Fruit fly (Drosophila melanogaster) whole organism: ENCODE data around the gene CG32374.
"Not testable (repeated sequence)": the region's sequence is repeated elsewhere in the genome, so short reads cannot be mapped to it uniquely, and the experiment has no call there.

Experiments used
- CG8478 ChIP-seq: fragments of >200 bp; optimal IDR thresholded peaks from 2 replicates; lab custom pipeline; 2018; ENCODE audit warnings: inconsistent platforms
- Dll ChIP-seq: fragments of >200 bp; optimal IDR thresholded peaks from 2 replicates; lab custom pipeline; 2017
- EcR ChIP-seq, 2 experiments: fragments of >200 bp; optimal IDR thresholded peaks; 2 replicates each; lab custom pipeline; 2017; ENCODE audit warnings: missing biosample characterization in 2 of 2, missing genetic modification characterization in 2 of 2, missing genetic modification reagents in 2 of 2
- pan ChIP-seq: fragments of >200 bp; optimal IDR thresholded peaks from 2 replicates; lab custom pipeline; 2017
- psq ChIP-seq: fragments of >200 bp; optimal IDR thresholded peaks from 2 replicates; lab custom pipeline; 2017
- usp ChIP-seq: fragments of >200 bp; optimal IDR thresholded peaks from 2 replicates; lab custom pipeline; 2017; ENCODE audit warnings: missing biosample characterization, missing genetic modification characterization, mixed read lengths

CG32374 gene

DNA sequence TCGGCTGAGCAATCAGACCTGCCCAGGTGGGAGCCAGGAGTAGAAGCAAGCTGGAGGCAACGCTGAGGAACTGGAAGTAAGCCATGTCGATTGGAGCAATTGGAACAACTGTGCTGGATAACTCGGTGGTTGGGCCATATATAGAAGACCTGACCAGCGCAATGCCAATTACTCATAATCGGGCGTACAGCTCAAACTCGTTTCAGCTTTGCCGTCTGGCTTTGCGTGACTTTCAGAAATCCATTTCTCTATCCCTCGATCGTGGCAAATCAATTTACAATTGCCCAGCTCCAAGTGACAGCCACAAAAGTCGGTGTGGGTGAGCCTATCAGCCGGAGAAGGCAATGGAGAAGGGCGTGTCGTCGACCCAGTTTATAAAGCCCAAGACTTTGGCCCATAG, 34.9 kb downstream of the CG32374 start, which contains the start of gene CG7548:
TSS of gene CG7548 (minus strand) at position 101 of the 400 bp plus-strand sequence.
- TF ChIP-seq Dll (lab: Kevin White, UChicago) = no peak
- TF ChIP-seq pan (lab: Kevin White, UChicago) = no peak
- no peak for TF ChIP-seq psq (lab: Kevin White, UChicago)
- no peak for TF ChIP-seq EcR (GFP tag; optimal IDR thresholded peaks at IDR 0.05; lab: Kevin White, UChicago)
- TF ChIP-seq usp (GFP tag; lab: Kevin White, UChicago) = no peak
- no peak for TF ChIP-seq CG8478

DNA sequence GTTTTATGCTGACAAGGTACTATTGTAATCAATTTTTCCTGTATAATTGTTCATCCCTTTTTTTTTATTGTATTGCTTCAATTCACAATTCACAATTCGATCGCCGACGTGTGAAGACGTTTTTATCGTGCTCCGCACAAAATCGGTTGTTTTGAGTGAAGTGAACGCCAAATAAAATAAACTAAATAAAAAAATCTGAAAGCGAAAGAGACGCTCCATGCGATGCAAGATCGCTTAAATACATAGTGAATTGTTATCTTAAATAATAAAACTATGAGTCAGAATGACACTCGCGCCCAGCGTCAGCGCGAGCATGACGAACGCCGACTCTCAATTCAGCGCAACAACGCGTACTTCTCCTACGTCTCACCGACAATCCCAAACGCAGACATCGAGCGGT, 42.2 kb downstream of the CG32374 start, which contains the start of gene CG8539:
TSS of gene CG8539 (minus strand) at position 101 of the 400 bp plus-strand sequence.
- not testable (repeated sequence) for TF ChIP-seq Dll (lab: Kevin White, UChicago); pan (lab: Kevin White, UChicago); usp (GFP tag; lab: Kevin White, UChicago)

DNA sequence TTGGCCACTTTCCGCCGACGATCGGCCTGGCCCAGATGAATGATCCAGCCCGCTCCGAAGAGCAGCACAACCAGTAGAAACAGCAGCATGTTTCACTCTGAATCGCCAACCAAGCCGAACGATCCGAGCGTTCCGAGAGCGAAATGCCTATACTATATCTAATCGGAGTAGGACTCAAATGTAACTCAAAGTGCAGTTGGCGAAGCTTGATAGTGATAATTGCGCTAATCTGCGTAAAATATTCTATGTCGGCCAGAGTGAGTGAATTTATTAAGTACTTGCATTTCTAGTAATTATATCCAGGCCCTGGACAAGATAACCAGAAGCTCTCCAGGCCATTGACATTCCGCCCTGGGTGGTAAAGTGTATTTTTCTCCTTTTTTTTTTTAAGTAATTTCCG, 44.9 kb downstream of the CG32374 start, which contains the start of gene Cyp4d8:
TSS of gene Cyp4d8 (minus strand) at position 101 of the 400 bp plus-strand sequence.
- TF ChIP-seq pan (lab: Kevin White, UChicago) (no peak), psq (lab: Kevin White, UChicago) (no peak), Dll (lab: Kevin White, UChicago) (no peak), EcR (GFP tag; optimal IDR thresholded peaks at IDR 0.05; lab: Kevin White, UChicago) (no peak), usp (GFP tag; lab: Kevin White, UChicago) (no peak), CG8478 (no peak)

- TF ChIP-seq CG8478 (no peak), Dll (lab: Kevin White, UChicago) (no peak), EcR (GFP tag; optimal IDR thresholded peaks at IDR 0.05; lab: Kevin White, UChicago) (no peak), usp (GFP tag; lab: Kevin White, UChicago) (no peak), psq (lab: Kevin White, UChicago) (no peak), pan (lab: Kevin White, UChicago) (no peak)
These were observed 49.4 kb downstream of the CG32374 start, which contains the start of gene Cyp316a1 for dm6 chr3L:7491564-7491963. Gene Cyp316a1 (plus strand): TSS chr3L:7491864.
